Worm (Caenorhabditis elegans) whole organism, L1 larva: Measurements from ENCODE around the gene Y46G5A.14.

ENCODE experiments used
- C04F5.9 ChIP-seq: sonication (generic microtip); optimal IDR thresholded peaks from 2 replicates; lab custom pipeline; 2016; ENCODE audit warnings: missing genetic modification characterization, missing compliant biosample characterization
- C16A3.4 ChIP-seq: fragments of 150-350 bp; optimal IDR thresholded peaks from 2 replicates; lab custom pipeline; 2014; ENCODE audit warnings: missing biosample characterization, missing genetic modification characterization
- Y116A8C.19 ChIP-seq: sonication (generic microtip); optimal IDR thresholded peaks from 2 replicates; lab custom pipeline; 2016; ENCODE audit warnings: missing compliant biosample characterization, missing genetic modification characterization, borderline replicate concordance
- aha-1 ChIP-seq: fragments of 150-350 bp; optimal IDR thresholded peaks from 2 replicates; lab custom pipeline; 2014; ENCODE audit warnings: missing biosample characterization, missing genetic modification characterization
- aly-2 ChIP-seq: fragments of 150-350 bp; optimal IDR thresholded peaks from 2 replicates; lab custom pipeline; 2014; ENCODE audit warnings: missing biosample characterization, missing genetic modification characterization
- ceh-63 ChIP-seq: fragments of 200-800 bp; sonication (Bioruptor generic); optimal IDR thresholded peaks from 2 replicates; lab custom pipeline; 2018; ENCODE audit warnings: mild to moderate bottlenecking, missing genetic modification characterization, missing compliant biosample characterization
- ceh-90 ChIP-seq: sonication (generic microtip); optimal IDR thresholded peaks from 2 replicates; lab custom pipeline; 2016; ENCODE audit warnings: missing genetic modification characterization, missing compliant biosample characterization
- elt-2 ChIP-seq: sonication (generic microtip); optimal IDR thresholded peaks from 2 replicates; lab custom pipeline; 2016; ENCODE audit warnings: missing genetic modification characterization, mild to moderate bottlenecking, inconsistent platforms, missing compliant biosample characterization, missing genetic modification reagents
- ets-5 ChIP-seq: fragments of 200-800 bp; sonication (Bioruptor generic); IDR thresholded peaks from 2 replicates; pipeline ENCODE4 v1.3.6; 2022; ENCODE audit warnings: missing genetic modification characterization, missing compliant biosample characterization
- fkh-8 ChIP-seq: sonication (generic microtip); optimal IDR thresholded peaks from 2 replicates; lab custom pipeline; 2016; ENCODE audit warnings: mild to moderate bottlenecking, missing genetic modification characterization, missing compliant biosample characterization
- grh-1 ChIP-seq: fragments of 200-800 bp; sonication (Bioruptor generic); IDR thresholded peaks from 2 replicates; pipeline ENCODE4 v1.3.6; 2022; ENCODE audit warnings: missing genetic modification reagents, missing genetic modification characterization, missing compliant biosample characterization
- hlh-17 ChIP-seq: fragments of 200-800 bp; sonication (Bioruptor generic); optimal IDR thresholded peaks from 2 replicates; lab custom pipeline; 2018; ENCODE audit warnings: missing genetic modification characterization, mild to moderate bottlenecking, missing compliant biosample characterization, moderate library complexity, borderline replicate concordance
- hlh-4 ChIP-seq: sonication (generic microtip); optimal IDR thresholded peaks from 2 replicates; lab custom pipeline; 2016; ENCODE audit warnings: mild to moderate bottlenecking, missing genetic modification characterization, missing compliant biosample characterization
- irx-1 ChIP-seq: sonication (generic microtip); optimal IDR thresholded peaks from 2 replicates; lab custom pipeline; 2016; ENCODE audit warnings: missing genetic modification characterization, missing compliant biosample characterization
- jun-1 ChIP-seq: fragments of 150-350 bp; optimal IDR thresholded peaks from 2 replicates; lab custom pipeline; 2014; ENCODE audit warnings: missing biosample characterization, missing genetic modification reagents, missing genetic modification characterization
- lin-35 ChIP-seq, 2 experiments: fragments of 150-350 bp; optimal IDR thresholded peaks; 2 replicates each; lab custom pipeline; 2014; ENCODE audit warnings: missing biosample characterization in 2 of 2, missing genetic modification characterization in 2 of 2, missing genetic modification reagents in 2 of 2
- lin-39 ChIP-seq: fragments of 150-350 bp; optimal IDR thresholded peaks from 2 replicates; lab custom pipeline; 2014; ENCODE audit warnings: missing biosample characterization, missing genetic modification reagents, missing genetic modification characterization
- lsy-2 ChIP-seq, 2 experiments: fragments of 150-350 bp; optimal IDR thresholded peaks; 2 replicates each; lab custom pipeline; 2014; ENCODE audit warnings: missing biosample characterization in 2 of 2, missing genetic modification characterization in 2 of 2
- mdl-1 ChIP-seq, 2 experiments: fragments of 150-350 bp; optimal IDR thresholded peaks; 2 replicates each; lab custom pipeline; 2014 to 2017; ENCODE audit warnings: missing biosample characterization in 2 of 2, missing genetic modification characterization in 2 of 2, inconsistent platforms in 1 of 2
- mef-2 ChIP-seq: fragments of 150-350 bp; optimal IDR thresholded peaks from 2 replicates; lab custom pipeline; 2014; ENCODE audit warnings: missing biosample characterization, missing genetic modification characterization
- mep-1 ChIP-seq: fragments of 150-350 bp; optimal IDR thresholded peaks from 2 replicates; lab custom pipeline; 2014; ENCODE audit warnings: missing biosample characterization, missing genetic modification characterization
- nhr-11 ChIP-seq: fragments of 150-350 bp; optimal IDR thresholded peaks from 2 replicates; lab custom pipeline; 2014; ENCODE audit warnings: missing biosample characterization, missing genetic modification characterization
- nhr-12 ChIP-seq: sonication (generic microtip); optimal IDR thresholded peaks from 2 replicates; lab custom pipeline; 2017; ENCODE audit warnings: missing biosample characterization, missing genetic modification characterization
- nhr-19 ChIP-seq: fragments of 200-800 bp; sonication (Bioruptor generic); conservative IDR thresholded peaks from 2 replicates; pipeline ENCODE4 v1.3.6; 2022; ENCODE audit warnings: missing genetic modification characterization, missing compliant biosample characterization
- nhr-20 ChIP-seq: sonication (generic microtip); optimal IDR thresholded peaks from 2 replicates; lab custom pipeline; 2016; ENCODE audit warnings: mild to moderate bottlenecking, missing genetic modification characterization, missing compliant biosample characterization
- nhr-47 ChIP-seq: sonication (generic microtip); optimal IDR thresholded peaks from 2 replicates; lab custom pipeline; 2016; ENCODE audit warnings: mild to moderate bottlenecking, missing genetic modification characterization, moderate library complexity, missing compliant biosample characterization
- nhr-85 ChIP-seq: sonication (generic microtip); peaks from one replicate; lab custom pipeline; 2016; ENCODE audit warnings: missing genetic modification characterization, inconsistent platforms, missing compliant biosample characterization
- nhr-90 ChIP-seq: sonication (generic microtip); optimal IDR thresholded peaks from 2 replicates; lab custom pipeline; 2016; ENCODE audit warnings: mild to moderate bottlenecking, missing genetic modification characterization, missing compliant biosample characterization; ENCODE audit not compliant: poor library complexity
- sox-4 ChIP-seq: sonication (generic microtip); optimal IDR thresholded peaks from 2 replicates; lab custom pipeline; 2016; ENCODE audit warnings: missing genetic modification characterization, missing compliant biosample characterization
- sup-37 ChIP-seq: fragments of 200-800 bp; sonication (Bioruptor generic); optimal IDR thresholded peaks from 2 replicates; lab custom pipeline; 2018; ENCODE audit warnings: mild to moderate bottlenecking, missing genetic modification characterization, missing compliant biosample characterization
- tlp-1 ChIP-seq: fragments of 150-350 bp; optimal IDR thresholded peaks from 2 replicates; lab custom pipeline; 2014; ENCODE audit warnings: missing biosample characterization, missing genetic modification characterization
- unc-98 ChIP-seq: fragments of 200-800 bp; sonication (Bioruptor generic); IDR thresholded peaks from 2 replicates; pipeline ENCODE4 v1.3.6; 2022; ENCODE audit warnings: missing genetic modification characterization, missing compliant biosample characterization
- xbp-1 ChIP-seq: sonication (generic microtip); optimal IDR thresholded peaks from 2 replicates; lab custom pipeline; 2016; ENCODE audit warnings: missing genetic modification characterization, missing compliant biosample characterization
- zag-1 ChIP-seq: fragments of 150-350 bp; optimal IDR thresholded peaks from 2 replicates; lab custom pipeline; 2014; ENCODE audit warnings: missing biosample characterization, missing genetic modification characterization

Y46G5A.14 gene

DNA sequence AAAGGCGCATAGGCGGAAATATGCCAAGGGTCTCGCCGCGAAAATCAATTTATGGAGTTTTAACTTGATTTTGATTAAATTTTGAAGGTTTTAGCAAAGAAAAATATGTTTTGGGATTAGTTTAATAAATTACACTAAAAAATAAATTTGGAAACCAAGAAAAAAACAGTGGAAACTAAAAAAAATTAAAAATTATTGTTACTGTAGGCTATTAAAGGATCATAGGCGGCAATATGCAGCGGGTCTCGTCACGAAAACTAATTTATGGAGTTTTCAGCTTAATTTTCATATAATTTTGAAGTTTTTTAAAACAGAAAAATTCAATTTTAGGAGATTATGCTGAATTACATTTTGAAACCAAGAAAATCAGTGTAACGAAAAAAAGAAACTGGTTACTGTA lies 34.2 kb downstream of the Y46G5A.14 start:
- TF ChIP-seq mdl-1 (tag; optimal IDR thresholded peaks at IDR 0.05; lab: Kevin White, UChicago) = no peak
- TF ChIP-seq jun-1 = no peak
- no peak for TF ChIP-seq hlh-4 (tag; lab: Kevin White, UChicago)
- no peak for TF ChIP-seq lin-39 (tag; lab: Kevin White, UChicago)
- no peak for TF ChIP-seq nhr-85 (tag; lab: Kevin White, UChicago)

DNA sequence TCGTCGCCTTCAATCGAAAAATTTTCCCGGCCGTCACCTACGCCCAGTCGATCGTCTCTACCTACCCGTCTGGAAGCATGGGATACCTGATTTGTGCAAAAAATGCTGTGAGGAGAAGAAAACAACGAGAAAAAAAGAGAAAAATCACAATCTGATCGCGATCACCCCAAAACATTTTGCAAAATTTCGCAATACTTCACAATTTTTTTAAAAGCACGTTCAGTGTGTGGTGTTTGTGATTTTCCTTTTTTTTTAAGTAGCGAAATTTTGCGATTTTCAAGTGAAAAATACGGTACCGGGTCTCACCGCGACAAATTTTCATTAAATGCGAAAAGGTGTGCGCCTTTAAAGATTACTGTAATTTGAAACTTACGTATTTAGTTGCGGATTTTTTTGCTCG lies 35.2 kb downstream of the Y46G5A.14 start:
- TF ChIP-seq mef-2 (tag; lab: Kevin White, UChicago) (no peak), aly-2 (tag; lab: Kevin White, UChicago) (no peak), C04F5.9 (tag; lab: Kevin White, UChicago) (no peak), ets-5 (GFP tag; lab: Robert Waterston, UW) (no peak), irx-1 (no peak), nhr-19 (GFP tag; lab: Robert Waterston, UW) (no peak), Y116A8C.19 (tag; lab: Kevin White, UChicago) (no peak), fkh-8 (no peak), nhr-47 (tag; lab: Kevin White, UChicago) (no peak), nhr-12 (tag; lab: Kevin White, UChicago) (no peak), unc-98 (GFP tag; lab: Robert Waterston, UW) (no peak), mep-1 (tag; lab: Kevin White, UChicago) (no peak), ceh-90 (tag; lab: Kevin White, UChicago) (no peak)

DNA sequence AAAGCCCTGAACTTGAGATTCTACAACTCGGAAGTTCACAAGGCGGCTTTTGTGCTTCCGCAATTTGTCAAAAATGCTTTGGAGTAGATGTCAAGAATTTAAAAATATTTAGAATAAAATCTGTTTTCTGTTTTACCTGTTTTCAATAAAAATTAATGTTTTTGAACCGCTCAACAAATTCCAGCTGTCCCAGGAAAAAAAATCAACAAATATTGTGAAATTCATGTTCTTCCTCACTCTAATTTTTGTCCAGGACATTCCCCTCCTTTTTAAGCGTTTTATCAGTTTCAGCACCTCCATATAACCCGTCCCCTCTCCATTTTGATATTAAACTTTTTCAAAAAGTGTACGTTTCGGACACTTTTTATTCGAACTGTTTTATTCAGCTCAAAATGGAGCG lies 36.2 kb downstream of the Y46G5A.14 start, which contains the start of gene Y46G5A.20:
Gene Y46G5A.20, plus strand, starts transcription at position 301 of the 400 bp plus-strand sequence.
- TF ChIP-seq aly-2 (tag; lab: Kevin White, UChicago) (no peak), nhr-20 (no peak), grh-1 (GFP tag; lab: Robert Waterston, UW) (no peak), zag-1 (tag; lab: Kevin White, UChicago) (no peak), ets-5 (GFP tag; lab: Robert Waterston, UW) (no peak), ceh-63 (GFP tag; lab: Kevin White, UChicago) (no peak), lsy-2 (tag; optimal IDR thresholded peaks at IDR 0.05; lab: Kevin White, UChicago) (no peak), nhr-90 (tag; lab: Kevin White, UChicago) (no peak)

DNA sequence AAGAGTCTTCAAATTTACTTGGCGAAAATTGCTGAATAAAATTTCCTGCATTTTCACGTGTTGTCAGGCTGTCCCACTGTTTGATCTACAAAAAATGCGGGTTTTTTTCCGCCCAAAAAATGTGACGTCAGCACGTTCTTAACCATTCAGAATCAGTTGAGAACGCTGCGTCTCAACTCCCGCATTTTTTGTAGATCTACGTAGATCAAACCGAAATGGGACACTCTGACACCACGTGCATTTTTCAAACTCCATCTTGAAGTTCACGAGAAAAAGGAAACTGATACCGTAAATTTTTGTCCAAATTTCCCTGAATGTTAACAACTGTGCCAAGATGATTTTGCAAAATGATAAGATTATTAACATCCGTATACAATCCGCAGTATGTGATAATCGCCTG lies 38.8 kb downstream of the Y46G5A.14 start:
- TF ChIP-seq hlh-17 (GFP tag; lab: Kevin White, UChicago) (no peak), xbp-1 (tag; lab: Kevin White, UChicago) (no peak), C16A3.4 (tag; lab: Kevin White, UChicago) (no peak), aha-1 (tag; lab: Kevin White, UChicago) (no peak), nhr-11 (tag; lab: Kevin White, UChicago) (no peak), zag-1 (tag; lab: Kevin White, UChicago) (no peak), sox-4 (tag; lab: Kevin White, UChicago) (no peak), nhr-20 (no peak), mdl-1 (tag; optimal IDR thresholded peaks at IDR 0.05; lab: Kevin White, UChicago) (no peak), C04F5.9 (tag; lab: Kevin White, UChicago) (no peak), sup-37 (GFP tag; lab: Kevin White, UChicago) (no peak), Y116A8C.19 (tag; lab: Kevin White, UChicago) (no peak), tlp-1 (tag; lab: Kevin White, UChicago) (no peak)

DNA sequence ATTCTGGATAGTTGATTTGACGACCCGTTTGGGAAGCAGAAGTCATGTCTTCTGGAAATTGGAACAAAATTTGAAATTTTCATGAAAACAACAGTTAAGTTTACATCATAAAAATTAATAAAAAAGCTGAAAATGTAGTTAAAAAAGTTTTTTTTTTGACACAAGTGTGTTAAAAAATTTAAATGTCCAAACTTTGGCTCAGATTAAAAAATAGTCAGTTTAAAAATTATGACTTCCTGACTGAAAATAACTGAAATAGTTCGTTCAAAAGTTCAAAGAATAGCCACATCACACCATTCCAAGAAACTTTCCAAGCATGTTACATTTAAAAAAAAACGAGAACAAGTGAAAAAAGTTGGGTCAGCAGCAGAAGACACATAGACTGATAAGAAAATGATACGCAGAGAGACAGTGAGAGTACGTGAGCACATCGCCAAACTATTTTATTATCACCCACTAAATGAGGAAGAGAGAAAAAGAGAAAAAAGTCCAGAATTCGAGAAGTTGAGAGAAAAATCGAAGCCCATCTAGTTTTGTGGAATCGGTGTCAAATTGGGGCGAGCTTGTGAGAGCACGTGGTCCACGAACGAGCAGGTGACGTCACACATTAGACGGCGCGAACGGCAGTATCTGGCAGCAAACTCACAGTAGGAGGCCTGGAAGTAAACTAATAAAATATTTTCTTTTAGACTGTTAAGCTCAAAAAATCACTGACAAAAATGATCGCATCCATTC lies 42.1 kb downstream of the Y46G5A.14 start, which contains the start of gene acl-7:
Gene acl-7, minus strand, starts transcription at position 51 of the 735 bp plus-strand sequence.
- TF ChIP-seq lin-35 (GFP tag; optimal IDR thresholded peaks at IDR 0.05; lab: Kevin White, UChicago) (no peak), elt-2 (tag; lab: Kevin White, UChicago) (peak; percentile 42)
